Fruit fly (Drosophila melanogaster): Measurements from ENCODE around the gene sov.

DNA sequence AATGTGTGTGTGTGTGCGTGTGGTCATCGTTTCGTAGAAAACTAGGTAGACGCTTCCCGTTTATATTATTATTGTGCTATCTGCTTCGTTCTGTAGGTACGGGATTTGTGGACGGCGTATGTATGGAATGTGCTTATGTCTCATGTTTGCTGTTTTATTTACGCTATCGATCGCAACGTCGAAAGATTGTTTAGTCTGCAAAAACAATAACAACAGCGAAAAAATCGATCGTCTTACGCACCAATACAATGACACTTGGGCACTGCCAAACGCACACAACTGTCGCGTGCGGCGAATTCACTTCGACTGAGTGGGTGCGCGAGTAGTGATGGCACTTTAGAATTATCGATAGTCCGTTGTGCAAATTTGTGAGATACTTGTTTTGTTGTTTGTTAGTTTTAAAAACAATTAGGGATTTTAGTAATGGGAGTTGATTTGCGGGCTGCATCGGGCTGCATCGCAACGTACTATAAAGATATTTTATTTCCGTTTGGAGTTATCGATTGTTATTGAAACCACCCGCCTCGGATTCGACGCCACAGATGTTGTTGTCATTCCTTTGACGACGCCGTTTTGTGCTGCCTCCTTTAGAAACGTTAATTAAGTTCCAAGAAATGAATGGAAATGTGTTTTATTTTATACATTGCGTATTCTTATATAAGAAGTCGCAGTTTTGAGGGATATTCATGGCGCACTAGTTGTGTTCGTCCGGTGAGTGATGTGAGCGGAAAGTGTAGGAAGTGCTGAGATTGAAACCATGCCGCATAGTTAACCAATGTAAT is 3.3 kb downstream of the sov start:
- TF ChIP-seq da (GFP tag; optimal IDR thresholded peaks at IDR 0.05): no peak
- TF ChIP-seq CG6683 (GFP tag; optimal IDR thresholded peaks at IDR 0.05): no peak
- no peak for TF ChIP-seq tin (GFP tag; optimal IDR thresholded peaks at IDR 0.05)
- peak; percentile 78 for TF ChIP-seq sd (tag; optimal IDR thresholded peaks at IDR 0.05)
- peak; percentile 67 for TF ChIP-seq CG16813 (GFP tag; IDR thresholded peaks at IDR 0.05; ENCODE audit: partially characterized antibody)
- TF ChIP-seq Trl (optimal IDR thresholded peaks at IDR 0.05): no peak
- TF ChIP-seq Trl (GFP tag; optimal IDR thresholded peaks at IDR 0.05): peak; percentile 13
- TF ChIP-seq Ets97D (GFP tag; optimal IDR thresholded peaks at IDR 0.05): peak; percentile 16
- peak; percentile 75 for TF ChIP-seq unc-4 (GFP tag; IDR thresholded peaks at IDR 0.05; ENCODE audit: partially characterized antibody)
- no peak for TF ChIP-seq fd3F (GFP tag; optimal IDR thresholded peaks at IDR 0.05)
